Fruit fly (Drosophila melanogaster): ENCODE data around the gene Droj2.

dm6 chr3R:13425470-13426033, 43.6 kb downstream of the Droj2 start, which contains the start of gene Act87E:
- TF ChIP-seq sug (tag; optimal IDR thresholded peaks at IDR 0.05) (peak; percentile 47), Ravus (GFP tag; IDR thresholded peaks at IDR 0.05) (no peak; the same call in 1 of the 2 replicates), Asciz (GFP tag; optimal IDR thresholded peaks at IDR 0.05) (peak; percentile 60)
